Fruit fly (Drosophila melanogaster): ENCODE measurements around the gene CG31125.

The CG31125 gene

DNA sequence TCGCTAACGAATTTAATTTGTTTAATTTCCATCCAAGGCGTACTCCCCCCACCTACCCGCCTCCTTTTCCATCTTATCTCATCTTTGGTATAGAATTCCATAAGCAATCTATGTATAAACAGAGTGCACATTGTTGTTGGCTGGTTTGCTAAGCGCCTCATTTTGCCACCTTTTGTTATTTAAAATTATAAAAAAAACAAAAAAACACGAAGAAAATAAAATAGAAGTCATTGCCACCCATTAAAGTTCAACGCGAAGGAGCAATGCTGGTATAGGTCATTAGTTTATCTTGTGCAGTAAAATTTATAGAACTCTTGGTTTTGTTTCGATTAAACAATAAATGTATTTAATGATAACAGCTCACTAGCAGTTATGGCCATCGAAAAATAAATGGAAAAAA lies 20.3 kb downstream of the CG31125 start:
- no peak for TF ChIP-seq ttk (optimal IDR thresholded peaks at IDR 0.05)
- TF ChIP-seq insv (optimal IDR thresholded peaks at IDR 0.05), result no peak
- no peak for TF ChIP-seq psq (optimal IDR thresholded peaks at IDR 0.05)
- no peak for TF ChIP-seq Myc (optimal IDR thresholded peaks at IDR 0.05)
- no peak for TF ChIP-seq Sin3A (optimal IDR thresholded peaks at IDR 0.05)
- TF ChIP-seq h (optimal IDR thresholded peaks at IDR 0.05), result no peak

DNA sequence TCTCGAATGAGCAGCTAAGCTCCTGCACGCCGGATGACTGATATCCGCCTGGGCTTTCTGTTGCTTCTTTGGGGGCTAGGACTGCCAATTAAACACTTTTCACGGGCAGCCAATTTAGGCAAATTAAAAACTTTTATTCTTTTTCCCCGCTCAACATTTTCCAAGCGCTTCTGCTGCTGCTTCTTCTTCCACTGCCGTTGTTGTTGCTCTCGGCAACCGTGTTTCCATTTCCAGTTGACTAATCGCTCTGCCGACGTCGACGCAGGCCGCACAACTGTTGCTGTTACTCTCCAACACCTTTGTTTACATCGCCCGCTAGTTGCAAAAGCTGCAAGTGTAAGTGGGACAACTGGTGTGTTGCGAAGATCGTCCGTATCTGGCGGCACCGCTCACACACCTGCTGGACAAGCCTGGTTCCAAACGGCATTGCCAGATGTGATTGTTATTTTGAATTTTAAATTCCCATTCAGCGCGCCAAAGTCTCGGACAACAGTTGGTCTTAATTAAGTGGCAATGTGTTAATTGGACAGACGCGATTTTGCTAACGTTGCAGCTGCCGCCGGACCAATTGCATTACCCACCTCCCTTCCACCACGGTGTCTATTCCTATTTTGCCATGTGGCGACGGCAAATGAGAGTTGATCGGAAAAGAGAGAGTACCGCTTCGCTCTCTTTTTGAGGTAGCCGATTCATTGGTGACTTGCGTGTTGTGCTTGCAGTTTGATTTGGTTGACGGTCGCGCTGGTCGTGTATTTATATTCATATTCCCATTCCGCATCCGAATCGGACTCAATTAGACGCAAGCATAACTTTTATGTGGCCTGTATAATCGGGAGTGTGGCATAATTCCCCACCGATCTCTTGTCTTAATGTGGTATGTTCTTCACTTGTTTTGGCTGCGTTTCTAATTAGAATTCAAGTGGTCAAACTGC lies 24.5 kb downstream of the CG31125 start, which contains the start of gene Wsck:
TSS of gene Wsck (minus strand) at position 199 of the 932 bp plus-strand sequence.
- no peak for TF ChIP-seq h (optimal IDR thresholded peaks at IDR 0.05)
- no peak for TF ChIP-seq Myc (optimal IDR thresholded peaks at IDR 0.05)
- TF ChIP-seq ttk (optimal IDR thresholded peaks at IDR 0.05), result no peak
- TF ChIP-seq Sin3A (optimal IDR thresholded peaks at IDR 0.05), result no peak
- no peak for TF ChIP-seq psq (optimal IDR thresholded peaks at IDR 0.05)
- no peak for TF ChIP-seq insv (optimal IDR thresholded peaks at IDR 0.05)

dm6 chr3R:24626667-24627066 lies 28.0 kb downstream of the CG31125 start:
- no peak for TF ChIP-seq Sin3A (optimal IDR thresholded peaks at IDR 0.05)
- no peak for TF ChIP-seq psq (optimal IDR thresholded peaks at IDR 0.05)
- no peak for TF ChIP-seq h (optimal IDR thresholded peaks at IDR 0.05)
- no peak for TF ChIP-seq ttk (optimal IDR thresholded peaks at IDR 0.05)
- no peak for TF ChIP-seq Myc (optimal IDR thresholded peaks at IDR 0.05)
- TF ChIP-seq insv (optimal IDR thresholded peaks at IDR 0.05), result no peak

DNA sequence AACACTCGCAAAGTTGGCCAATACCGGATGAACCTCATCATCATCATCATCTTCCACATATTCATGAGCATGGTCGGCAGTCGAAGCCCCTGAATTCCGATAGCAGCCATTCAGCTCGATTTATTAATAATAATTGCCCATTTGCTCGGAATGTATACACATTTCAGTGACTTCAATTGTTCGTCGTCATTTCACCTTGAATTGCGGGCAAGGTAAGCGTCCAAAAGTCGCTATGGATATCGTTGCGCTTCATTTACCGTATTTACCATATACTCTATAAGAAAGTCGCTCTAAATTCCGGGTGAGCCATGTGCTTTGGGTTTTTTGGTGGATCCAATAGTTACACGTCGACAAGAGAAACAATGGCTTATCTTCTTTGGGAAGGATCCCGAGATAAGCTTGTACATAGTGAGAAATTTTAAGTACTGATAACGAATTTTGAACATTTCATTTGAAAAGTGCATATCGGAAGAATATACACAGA lies 28.6 kb downstream of the CG31125 start:
- no peak for TF ChIP-seq ttk (optimal IDR thresholded peaks at IDR 0.05)
- TF ChIP-seq h (optimal IDR thresholded peaks at IDR 0.05), result no peak
- TF ChIP-seq psq (optimal IDR thresholded peaks at IDR 0.05), result no peak
- TF ChIP-seq Sin3A (optimal IDR thresholded peaks at IDR 0.05), result no peak
- no peak for TF ChIP-seq Myc (optimal IDR thresholded peaks at IDR 0.05)
- TF ChIP-seq insv (optimal IDR thresholded peaks at IDR 0.05), result no peak

- TF ChIP-seq Sin3A (optimal IDR thresholded peaks at IDR 0.05) (no peak), Myc (optimal IDR thresholded peaks at IDR 0.05) (no peak), h (optimal IDR thresholded peaks at IDR 0.05) (no peak), insv (optimal IDR thresholded peaks at IDR 0.05) (no peak), psq (optimal IDR thresholded peaks at IDR 0.05) (no peak), ttk (optimal IDR thresholded peaks at IDR 0.05) (no peak)
Observed at dm6 chr3R:24625517-24625925, 29.1 kb downstream of the CG31125 start, which contains the start of the genes Syx18 and atl. Gene Syx18 (minus strand): TSS chr3R:24625562. Gene atl (plus strand): TSS chr3R:24625671.

- no peak for TF ChIP-seq ttk (optimal IDR thresholded peaks at IDR 0.05)
- no peak for TF ChIP-seq psq (optimal IDR thresholded peaks at IDR 0.05)
- TF ChIP-seq h (optimal IDR thresholded peaks at IDR 0.05), result no peak
- TF ChIP-seq insv (optimal IDR thresholded peaks at IDR 0.05), result no peak
- TF ChIP-seq Sin3A (optimal IDR thresholded peaks at IDR 0.05), result no peak
Observed at dm6 chr3R:24620569-24620968, 34.1 kb downstream of the CG31125 start.

DNA sequence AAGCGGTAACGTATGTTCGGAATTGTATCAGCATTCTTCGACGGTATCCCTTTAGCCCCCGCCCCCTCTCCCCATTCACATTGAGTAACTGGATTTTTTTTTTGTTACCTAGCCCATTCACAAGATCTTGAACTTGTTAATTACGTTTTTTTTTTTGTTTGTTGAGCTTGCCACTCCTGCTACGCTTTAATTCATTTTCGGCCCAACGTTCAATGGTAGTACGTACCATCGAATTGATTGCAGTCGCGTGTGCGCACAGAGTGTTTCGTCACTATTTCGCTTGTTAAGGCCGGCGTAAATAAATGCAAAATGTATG lies 40.0 kb downstream of the CG31125 start:
- TF ChIP-seq h (optimal IDR thresholded peaks at IDR 0.05) (no peak), Myc (optimal IDR thresholded peaks at IDR 0.05) (no peak), insv (optimal IDR thresholded peaks at IDR 0.05) (no peak)

DNA sequence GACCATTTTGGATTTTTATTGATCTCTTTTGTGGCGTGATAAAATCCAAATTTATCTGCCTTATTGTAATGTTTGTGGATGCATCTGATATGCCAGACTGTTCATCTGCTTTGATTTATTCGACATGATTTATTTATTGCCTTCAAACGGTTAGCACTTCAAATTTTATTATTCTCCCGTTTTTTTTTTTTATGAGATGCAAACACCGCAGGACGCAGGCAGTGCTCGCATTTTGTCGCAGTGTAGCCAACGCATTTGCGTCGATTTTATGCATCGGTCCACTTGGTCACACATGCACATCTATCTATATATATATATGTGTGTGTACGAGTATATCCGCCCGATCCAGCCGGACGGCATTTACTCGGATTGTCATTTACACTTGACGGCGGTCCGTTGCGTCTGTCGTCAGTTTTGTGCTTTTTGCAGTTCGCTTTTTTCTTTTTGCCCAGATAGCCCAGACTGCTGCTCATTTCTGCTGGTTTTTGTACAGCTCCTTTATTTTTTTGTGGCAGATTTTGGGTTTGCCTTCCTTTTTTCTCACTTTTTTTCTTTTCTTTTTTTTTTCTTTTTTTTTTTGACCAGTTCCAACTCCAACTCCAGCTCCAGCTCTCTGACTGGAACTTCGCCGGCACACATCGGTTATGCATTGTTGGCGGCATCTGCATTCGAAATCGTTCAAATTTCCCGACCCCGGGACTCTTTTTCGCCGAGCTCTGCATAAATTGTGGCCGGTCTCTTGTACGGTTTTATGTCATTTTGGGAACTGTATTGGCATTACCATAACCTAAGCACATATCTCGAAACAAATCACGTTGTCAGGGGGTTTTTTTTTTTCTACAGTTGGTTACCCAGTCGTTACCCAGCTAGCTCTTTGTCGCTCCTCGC lies 40.6 kb downstream of the CG31125 start:
- TF ChIP-seq h (optimal IDR thresholded peaks at IDR 0.05) (no peak), Sin3A (optimal IDR thresholded peaks at IDR 0.05) (no peak), insv (optimal IDR thresholded peaks at IDR 0.05) (no peak), Myc (optimal IDR thresholded peaks at IDR 0.05) (no peak), psq (optimal IDR thresholded peaks at IDR 0.05) (no peak), ttk (optimal IDR thresholded peaks at IDR 0.05) (no peak)

DNA sequence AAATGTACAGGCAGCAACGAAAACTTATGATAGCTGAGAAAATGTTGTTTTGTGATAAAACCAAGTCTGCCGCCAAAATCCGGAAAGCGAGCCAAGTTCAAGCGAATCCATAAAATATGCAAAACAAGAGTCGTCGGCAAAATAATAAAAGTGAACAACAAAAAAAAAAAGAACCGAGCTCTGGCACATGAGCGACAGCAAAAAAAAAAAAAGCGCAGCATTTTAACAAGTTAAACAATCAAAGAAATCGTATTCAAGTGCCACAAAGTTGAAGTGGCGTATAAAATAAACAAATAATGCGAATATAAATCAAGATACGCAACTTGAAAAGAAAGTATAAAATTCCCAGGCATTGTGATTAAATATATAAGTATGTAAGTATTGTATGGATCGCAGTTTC lies 46.3 kb downstream of the CG31125 start:
- TF ChIP-seq h (optimal IDR thresholded peaks at IDR 0.05) (no peak), insv (optimal IDR thresholded peaks at IDR 0.05) (no peak), psq (optimal IDR thresholded peaks at IDR 0.05) (no peak), ttk (optimal IDR thresholded peaks at IDR 0.05) (no peak), Sin3A (optimal IDR thresholded peaks at IDR 0.05) (no peak), Myc (optimal IDR thresholded peaks at IDR 0.05) (no peak)

dm6 chr3R:24606868-24607267 lies 47.8 kb downstream of the CG31125 start:
- TF ChIP-seq insv (optimal IDR thresholded peaks at IDR 0.05), result no peak
- TF ChIP-seq Myc (optimal IDR thresholded peaks at IDR 0.05), result no peak
- no peak for TF ChIP-seq Sin3A (optimal IDR thresholded peaks at IDR 0.05)
- TF ChIP-seq ttk (optimal IDR thresholded peaks at IDR 0.05), result no peak
- TF ChIP-seq psq (optimal IDR thresholded peaks at IDR 0.05), result no peak
- TF ChIP-seq h (optimal IDR thresholded peaks at IDR 0.05), result no peak

dm6 chr3R:24604165-24604564 lies 50.5 kb downstream of the CG31125 start:
- TF ChIP-seq psq (optimal IDR thresholded peaks at IDR 0.05) (no peak), ttk (optimal IDR thresholded peaks at IDR 0.05) (no peak), insv (optimal IDR thresholded peaks at IDR 0.05) (no peak), Myc (optimal IDR thresholded peaks at IDR 0.05) (no peak), h (optimal IDR thresholded peaks at IDR 0.05) (no peak), Sin3A (optimal IDR thresholded peaks at IDR 0.05) (no peak)
